Fruit fly (Drosophila melanogaster) whole organism, embryonic: ENCODE results near the gene ArfGAP1.

Source experiments
- Ada2b ChIP-seq: fragments of 200-800 bp; sonication (Bioruptor generic); IDR thresholded peaks from 2 replicates; pipeline ENCODE4 v1.3.6; 2022; ENCODE audit warnings: missing biosample characterization, missing genetic modification characterization
- Aef1 ChIP-seq: fragments of 200-800 bp; sonication (Bioruptor generic); IDR thresholded peaks from 3 replicates; pipeline ENCODE4 v1.3.6; 2022; ENCODE audit warnings: missing biosample characterization, missing genetic modification characterization
- Atf3 ChIP-seq: fragments of 200-800 bp; sonication (Bioruptor generic); optimal IDR thresholded peaks from 3 replicates; lab custom pipeline; 2016; ENCODE audit warnings: missing biosample characterization, missing genetic modification characterization
- Awh ChIP-seq: fragments of 200-800 bp; sonication (Bioruptor generic); IDR thresholded peaks from 2 replicates; pipeline ENCODE4, ENCODE4 v1.3.6; 2022; ENCODE audit warnings: missing biosample characterization, missing genetic modification characterization
- CG12769 ChIP-seq: fragments of 200-800 bp; sonication (Bioruptor generic); optimal IDR thresholded peaks from 2 replicates; lab custom pipeline; 2019; ENCODE audit warnings: missing biosample characterization, mild to moderate bottlenecking, missing genetic modification characterization, moderate library complexity
- CG13123 ChIP-seq: fragments of 200-800 bp; sonication (Bioruptor generic); optimal IDR thresholded peaks from 2 replicates; lab custom pipeline; 2016; ENCODE audit warnings: missing biosample characterization, missing genetic modification characterization
- CG13287 ChIP-seq: fragments of 200-800 bp; sonication (Bioruptor generic); IDR thresholded peaks from 2 replicates; pipeline ENCODE4 v1.3.6; 2022; ENCODE audit warnings: missing biosample characterization, missing genetic modification characterization; ENCODE audit not compliant: partially characterized antibody
- CG15269 ChIP-seq: fragments of 200-800 bp; sonication (Bioruptor generic); optimal IDR thresholded peaks from 2 replicates; lab custom pipeline; 2018; ENCODE audit warnings: missing biosample characterization, mild to moderate bottlenecking, missing genetic modification characterization, moderate library complexity
- CG18011 ChIP-seq: fragments of 200-800 bp; sonication (Bioruptor generic); optimal IDR thresholded peaks from 2 replicates; lab custom pipeline; 2017; ENCODE audit warnings: missing biosample characterization, missing genetic modification characterization, mild to moderate bottlenecking, moderate library complexity, missing genotype
- CG2120 ChIP-seq: fragments of 200-800 bp; sonication (Bioruptor generic); optimal IDR thresholded peaks from 3 replicates; lab custom pipeline; 2016; ENCODE audit warnings: missing biosample characterization, missing genetic modification characterization
- CG31441 ChIP-seq: fragments of 200-800 bp; sonication (Bioruptor generic); IDR thresholded peaks from 2 replicates; pipeline ENCODE4 v1.3.6; 2022; ENCODE audit warnings: missing biosample characterization, missing genetic modification characterization
- CG42726 ChIP-seq: fragments of 200-800 bp; sonication (Bioruptor generic); IDR thresholded peaks from 2 replicates; pipeline ENCODE4 v1.3.6; 2022; ENCODE audit warnings: missing biosample characterization, missing genetic modification characterization; ENCODE audit not compliant: partially characterized antibody
- CG43689 ChIP-seq: fragments of 200-800 bp; sonication (Bioruptor generic); IDR thresholded peaks from 2 replicates; pipeline ENCODE4 v1.3.6; 2022; ENCODE audit warnings: missing biosample characterization, missing genetic modification characterization
- CG4730 ChIP-seq: fragments of 200-800 bp; sonication (Bioruptor generic); IDR thresholded peaks from 2 replicates; pipeline ENCODE4 v1.3.6; 2022; ENCODE audit warnings: missing biosample characterization, missing genetic modification characterization
- CG8290 ChIP-seq, 3 experiments: fragments of 200-800 bp; sonication (Bioruptor generic); optimal IDR thresholded peaks; 2 replicates each; lab custom pipeline; 2016 to 2019; ENCODE audit warnings: missing biosample characterization in 3 of 3, missing genetic modification characterization in 3 of 3, mild to moderate bottlenecking in 2 of 3, moderate library complexity in 1 of 3
- CG8388 ChIP-seq: fragments of 200-800 bp; sonication (Bioruptor generic); optimal IDR thresholded peaks from 2 replicates; lab custom pipeline; 2019; ENCODE audit warnings: missing biosample characterization, mild to moderate bottlenecking, missing genetic modification characterization, moderate library complexity
- CG9876 ChIP-seq: fragments of 200-800 bp; sonication (Bioruptor generic); optimal IDR thresholded peaks from 2 replicates; lab custom pipeline; 2016; ENCODE audit warnings: missing biosample characterization, missing genetic modification characterization
- CoRest ChIP-seq: fragments of 200-800 bp; sonication (Bioruptor generic); optimal IDR thresholded peaks from 3 replicates; lab custom pipeline; 2018; ENCODE audit warnings: missing biosample characterization, mild to moderate bottlenecking, missing genetic modification characterization, moderate library complexity
- D19A ChIP-seq: fragments of 200-800 bp; optimal IDR thresholded peaks from 3 replicates; lab custom pipeline; 2019; ENCODE audit warnings: missing biosample characterization, mild to moderate bottlenecking, missing genetic modification characterization, moderate library complexity
- Dip3 ChIP-seq: fragments of 200-800 bp; sonication (Bioruptor generic); optimal IDR thresholded peaks from 3 replicates; lab custom pipeline; 2016; ENCODE audit warnings: missing biosample characterization, missing genetic modification characterization
- Eip74EF ChIP-seq, 2 experiments: fragments of 200-800 bp in 1 of 2; fragments of >200 bp in 1 of 2; sonication (Bioruptor generic) in 1 of 2; optimal IDR thresholded peaks; 2 replicates each; lab custom pipeline; 2017 to 2019; ENCODE audit warnings: missing biosample characterization in 2 of 2, missing genetic modification characterization in 2 of 2, mild to moderate bottlenecking in 1 of 2, moderate library complexity in 1 of 2
- Fer2 ChIP-seq: fragments of 200-800 bp; sonication (Bioruptor generic); optimal IDR thresholded peaks from 2 replicates; lab custom pipeline; 2018; ENCODE audit warnings: missing biosample characterization, mild to moderate bottlenecking, missing genetic modification characterization, moderate library complexity
- Hey ChIP-seq: fragments of 200-800 bp; sonication (Bioruptor generic); optimal IDR thresholded peaks from 3 replicates; lab custom pipeline; 2018; ENCODE audit warnings: missing biosample characterization, mild to moderate bottlenecking, missing genetic modification characterization
- Hsf ChIP-seq: fragments of 200-800 bp; sonication (Bioruptor generic); optimal IDR thresholded peaks from 3 replicates; lab custom pipeline; 2016; ENCODE audit warnings: missing biosample characterization, missing genetic modification characterization
- Lim3 ChIP-seq: fragments of 200-800 bp; sonication (Bioruptor generic); IDR thresholded peaks from 2 replicates; pipeline ENCODE4 v1.3.6; 2022; ENCODE audit warnings: missing biosample characterization, missing genetic modification characterization
- Myb ChIP-seq: fragments of 200-800 bp; sonication (Bioruptor generic); optimal IDR thresholded peaks from 2 replicates; lab custom pipeline; 2016; ENCODE audit warnings: missing biosample characterization, missing genetic modification characterization
- NFAT ChIP-seq: fragments of 200-800 bp; sonication (Bioruptor generic); IDR thresholded peaks from 2 replicates; pipeline ENCODE4 v1.3.6; 2022; ENCODE audit warnings: missing biosample characterization, missing genetic modification characterization
- Poxn ChIP-seq: fragments of 200-800 bp; sonication (Bioruptor generic); IDR thresholded peaks from 2 replicates; pipeline ENCODE4 v1.3.6; 2022; ENCODE audit warnings: missing biosample characterization, missing genetic modification characterization
- Stat92E ChIP-seq, 3 experiments: fragments of >200 bp in 2 of 3; fragments of 200-800 bp in 1 of 3; sonication (Bioruptor generic) in 1 of 3; optimal IDR thresholded peaks; 2 replicates each; lab custom pipeline; 2017 to 2019; ENCODE audit warnings: missing biosample characterization in 3 of 3, missing genetic modification characterization in 3 of 3, mild to moderate bottlenecking in 1 of 3, moderate library complexity in 1 of 3
- TFAM ChIP-seq: fragments of 200-800 bp; sonication (Bioruptor generic); optimal IDR thresholded peaks from 2 replicates; lab custom pipeline; 2017; ENCODE audit warnings: missing biosample characterization, missing genetic modification characterization, inconsistent platforms
- Xbp1 ChIP-seq: fragments of 200-800 bp; sonication (Bioruptor generic); optimal IDR thresholded peaks from 3 replicates; lab custom pipeline; 2016; ENCODE audit warnings: missing biosample characterization, mild to moderate bottlenecking, missing genetic modification characterization
- YL-1 ChIP-seq: fragments of 200-800 bp; sonication (Bioruptor generic); optimal IDR thresholded peaks from 3 replicates; lab custom pipeline; 2017; ENCODE audit warnings: missing biosample characterization, mild to moderate bottlenecking, missing genetic modification characterization
- ap ChIP-seq: fragments of 200-800 bp; sonication (Bioruptor generic); IDR thresholded peaks from 2 replicates; pipeline ENCODE4 v1.3.6; 2022; ENCODE audit warnings: missing biosample characterization, missing genetic modification characterization
- bowl ChIP-seq: fragments of 200-800 bp; sonication (Bioruptor generic); IDR thresholded peaks from 2 replicates; pipeline ENCODE4 v1.3.6; 2022; ENCODE audit warnings: missing biosample characterization, missing genetic modification characterization
- ewg ChIP-seq: fragments of 200-800 bp; sonication (Bioruptor generic); optimal IDR thresholded peaks from 3 replicates; lab custom pipeline; 2017; ENCODE audit warnings: mild to moderate bottlenecking, missing biosample characterization, missing genetic modification reagents, missing genetic modification characterization
- exex ChIP-seq: fragments of 200-800 bp; sonication (Bioruptor generic); optimal IDR thresholded peaks from 4 replicates; lab custom pipeline; 2018; ENCODE audit warnings: missing biosample characterization, mild to moderate bottlenecking, missing genetic modification characterization, moderate library complexity
- gce ChIP-seq: fragments of 200-800 bp; sonication (Bioruptor generic); IDR thresholded peaks from 3 replicates; pipeline ENCODE4 v1.3.6; 2022; ENCODE audit warnings: missing biosample characterization, missing genetic modification characterization
- kah ChIP-seq: fragments of 200-800 bp; sonication (Bioruptor generic); optimal IDR thresholded peaks from 2 replicates; lab custom pipeline; 2018; ENCODE audit warnings: missing biosample characterization, mild to moderate bottlenecking, missing genetic modification characterization
- kay ChIP-seq: fragments of 200-800 bp; sonication (Bioruptor generic); optimal IDR thresholded peaks from 2 replicates; lab custom pipeline; 2016; ENCODE audit warnings: missing biosample characterization, missing genetic modification characterization
- knrl ChIP-seq: fragments of 200-800 bp; sonication (Bioruptor generic); IDR thresholded peaks from 3 replicates; pipeline ENCODE4 v1.3.6; 2022; ENCODE audit warnings: missing biosample characterization, missing genetic modification characterization; ENCODE audit not compliant: partially characterized antibody
- maf-S ChIP-seq: fragments of 200-800 bp; sonication (Bioruptor generic); optimal IDR thresholded peaks from 2 replicates; lab custom pipeline; 2016; ENCODE audit warnings: missing biosample characterization, missing genetic modification characterization
- psq ChIP-seq: fragments of 200-800 bp; sonication (Bioruptor generic); optimal IDR thresholded peaks from 2 replicates; lab custom pipeline; 2017; ENCODE audit warnings: missing biosample characterization, missing genetic modification characterization
- run ChIP-seq: fragments of 200-800 bp; sonication (Bioruptor generic); optimal IDR thresholded peaks from 3 replicates; lab custom pipeline; 2018; ENCODE audit warnings: missing biosample characterization, mild to moderate bottlenecking, missing genetic modification characterization
- sna ChIP-seq: fragments of 200-800 bp; sonication (Bioruptor generic); IDR thresholded peaks from 2 replicates; pipeline ENCODE4 v1.3.6; 2022; ENCODE audit warnings: missing biosample characterization, missing genetic modification characterization; ENCODE audit not compliant: partially characterized antibody
- sug ChIP-seq: fragments of 200-800 bp; optimal IDR thresholded peaks from 2 replicates; lab custom pipeline; 2019; ENCODE audit warnings: missing biosample characterization, mild to moderate bottlenecking, missing genetic modification characterization, moderate library complexity
- tin ChIP-seq: fragments of 200-800 bp; sonication (Bioruptor generic); optimal IDR thresholded peaks from 3 replicates; lab custom pipeline; 2016; ENCODE audit warnings: missing biosample characterization, missing genetic modification characterization
- trh ChIP-seq: fragments of 200-800 bp; sonication (Bioruptor generic); optimal IDR thresholded peaks from 2 replicates; lab custom pipeline; 2016; ENCODE audit warnings: missing biosample characterization, missing genetic modification characterization
- vnd ChIP-seq: fragments of 200-800 bp; sonication (Bioruptor generic); IDR thresholded peaks from 3 replicates; pipeline ENCODE4 v1.3.6; 2022; ENCODE audit warnings: missing biosample characterization, missing genetic modification characterization; ENCODE audit not compliant: partially characterized antibody

ArfGAP1 gene

dm6 chr3L:12414189-12414964, 3.0 kb downstream of the ArfGAP1 start, which contains the start of gene SCaMC (continued):
- TF ChIP-seq CG4730 (GFP tag; lab: Robert Waterston, UW) (no peak), Atf3 (GFP tag; lab: Kevin White, UChicago) (no peak), knrl (GFP tag; lab: Robert Waterston, UW) (no peak), YL-1 (GFP tag; lab: Kevin White, UChicago) (peak; percentile 85), Hey (tag; lab: Kevin White, UChicago) (no peak), CG13123 (GFP tag; lab: Kevin White, UChicago) (peak; percentile 15), CG31441 (GFP tag; lab: Robert Waterston, UW) (no peak), exex (tag; lab: Kevin White, UChicago) (no peak), Poxn (GFP tag; lab: Robert Waterston, UW) (no peak), maf-S (GFP tag; lab: Kevin White, UChicago) (peak; percentile 11), CG42726 (GFP tag; lab: Robert Waterston, UW) (peak; percentile 47; the same call in 1 of the 2 replicates), Myb (GFP tag; lab: Kevin White, UChicago) (peak; percentile 85), CG13287 (GFP tag; lab: Robert Waterston, UW) (peak; percentile 52), Stat92E (GFP tag; optimal IDR thresholded peaks at IDR 0.05; lab: Kevin White, UChicago) (peak in 1 of 3 experiments; percentile 41), Aef1 (GFP tag; lab: Robert Waterston, UW) (no peak), Hsf (GFP tag; lab: Kevin White, UChicago) (no peak), Ada2b (GFP tag; lab: Robert Waterston, UW) (no peak), CG12769 (tag; lab: Kevin White, UChicago) (no peak), Dip3 (GFP tag; lab: Kevin White, UChicago) (no peak), Awh (GFP tag; lab: Robert Waterston, UW) (no peak), ewg (GFP tag; lab: Kevin White, UChicago) (peak; percentile 31), CG9876 (GFP tag; lab: Kevin White, UChicago) (no peak), NFAT (no peak), Fer2 (tag; lab: Kevin White, UChicago) (no peak), sug (tag; lab: Kevin White, UChicago) (peak; percentile 100), vnd (no peak), sna (GFP tag; lab: Robert Waterston, UW) (no peak), D19A (tag; lab: Kevin White, UChicago) (no peak), Lim3 (no peak), CG15269 (tag; lab: Kevin White, UChicago) (no peak), gce (no peak), CoRest (tag; lab: Kevin White, UChicago) (peak; percentile 59), Xbp1 (GFP tag; lab: Kevin White, UChicago) (no peak), CG43689 (GFP tag; lab: Robert Waterston, UW) (no peak), run (tag; lab: Kevin White, UChicago) (no peak), TFAM (GFP tag; lab: Kevin White, UChicago) (no peak), kay (GFP tag; lab: Kevin White, UChicago) (no peak), tin (GFP tag; lab: Kevin White, UChicago) (no peak), trh (GFP tag; lab: Kevin White, UChicago) (no peak), ap (GFP tag; lab: Robert Waterston, UW) (no peak), kah (GFP tag; lab: Kevin White, UChicago) (no peak), Eip74EF (GFP tag; optimal IDR thresholded peaks at IDR 0.05; lab: Kevin White, UChicago) (no peak), CG18011 (GFP tag; lab: Kevin White, UChicago) (no peak), bowl (GFP tag; lab: Robert Waterston, UW) (no peak), CG2120 (GFP tag; lab: Kevin White, UChicago) (peak; percentile 35), CG8388 (no peak), psq (no peak), CG8290 (GFP tag; optimal IDR thresholded peaks at IDR 0.05; lab: Kevin White, UChicago) (peak; percentile 34), CG8290 (tag; optimal IDR thresholded peaks at IDR 0.05; lab: Kevin White, UChicago) (no peak)
